Worm (Caenorhabditis elegans) whole organism, L4 larva: Measurements from ENCODE around the gene W03B1.5.
A peak's percentile ranks its signal among the peaks of the same experiment; 100 is the strongest.

Experiments used
- D1046.2 ChIP-seq: fragments of 200-800 bp; sonication (Bioruptor generic); IDR thresholded peaks from 2 replicates; pipeline ENCODE4 v1.3.6; 2022; ENCODE audit warnings: missing genetic modification characterization, missing compliant biosample characterization
- F44E2.7 ChIP-seq: fragments of 200-800 bp; sonication (Bioruptor generic); IDR thresholded peaks from 2 replicates; pipeline ENCODE4 v2.1.2; 2022; ENCODE audit warnings: missing genetic modification characterization, missing compliant biosample characterization
- F49E8.2 ChIP-seq: sonication (generic microtip); optimal IDR thresholded peaks from 2 replicates; lab custom pipeline; 2016; ENCODE audit warnings: missing compliant biosample characterization, mild to moderate bottlenecking, missing genetic modification characterization, borderline replicate concordance
- R02D3.7 ChIP-seq: fragments of 150-350 bp; sonication (generic microtip); optimal IDR thresholded peaks from 3 replicates; lab custom pipeline; 2014; ENCODE audit warnings: missing biosample characterization, missing genetic modification characterization
- T20F7.1 ChIP-seq: fragments of 200-800 bp; sonication (Bioruptor generic); optimal IDR thresholded peaks from 2 replicates; lab custom pipeline; 2018; ENCODE audit warnings: mild to moderate bottlenecking, missing genetic modification characterization, missing compliant biosample characterization
- T26A8.4 ChIP-seq: fragments of 200-800 bp; sonication (Bioruptor generic); IDR thresholded peaks from 2 replicates; pipeline ENCODE4 v1.3.6; 2022; ENCODE audit warnings: missing genetic modification characterization, missing compliant biosample characterization
- Y105C5A.15 ChIP-seq: fragments of 200-800 bp; sonication (Bioruptor generic); IDR thresholded peaks from 2 replicates; pipeline ENCODE4 v1.3.6; 2022; ENCODE audit warnings: missing genetic modification characterization, missing compliant biosample characterization
- Y48G9A.11 ChIP-seq: fragments of 200-800 bp; sonication (Bioruptor generic); IDR thresholded peaks from 2 replicates; pipeline ENCODE4 v1.3.6; 2022; ENCODE audit warnings: missing genetic modification reagents, missing genetic modification characterization, missing compliant biosample characterization
- Y5F2A.4 ChIP-seq: fragments of 200-800 bp; sonication (Bioruptor generic); optimal IDR thresholded peaks from 2 replicates; lab custom pipeline; 2018; ENCODE audit warnings: mild to moderate bottlenecking, missing genetic modification characterization, missing compliant biosample characterization
- ZK337.2 ChIP-seq: fragments of 200-800 bp; sonication (Bioruptor generic); IDR thresholded peaks from 2 replicates; pipeline ENCODE4 v1.3.6; 2022; ENCODE audit warnings: missing genetic modification reagents, missing genetic modification characterization, missing compliant biosample characterization
- ZK546.5 ChIP-seq, 2 experiments: sonication (generic microtip); optimal IDR thresholded peaks; 2 replicates each; lab custom pipeline; 2017; ENCODE audit warnings: missing biosample characterization in 2 of 2, missing genetic modification characterization in 2 of 2
- aha-1 ChIP-seq: fragments of 150-350 bp; peaks from one replicate; lab custom pipeline; 2014; ENCODE audit warnings: missing biosample characterization, missing genetic modification characterization
- aly-2 ChIP-seq: sonication (generic microtip); optimal IDR thresholded peaks from 2 replicates; lab custom pipeline; 2018; ENCODE audit warnings: missing biosample characterization, missing genetic modification characterization
- ama-1 ChIP-seq: fragments of 150-350 bp; optimal IDR thresholded peaks from 2 replicates; lab custom pipeline; 2014; ENCODE audit warnings: inconsistent platforms, mixed read lengths
- ceh-44 ChIP-seq: fragments of 200-800 bp; sonication (Bioruptor generic); IDR thresholded peaks from 2 replicates; pipeline ENCODE4 v1.3.6; 2022; ENCODE audit warnings: missing genetic modification reagents, missing genetic modification characterization, missing compliant biosample characterization
- ceh-82 ChIP-seq: sonication (generic microtip); optimal IDR thresholded peaks from 2 replicates; lab custom pipeline; 2017; ENCODE audit warnings: missing biosample characterization, missing genetic modification characterization
- daf-12 ChIP-seq: fragments of 150-350 bp; optimal IDR thresholded peaks from 2 replicates; lab custom pipeline; 2014; ENCODE audit warnings: missing biosample characterization, missing genetic modification reagents, missing genetic modification characterization
- daf-19 ChIP-seq: fragments of 200-800 bp; sonication (Bioruptor generic); conservative IDR thresholded peaks from 2 replicates; pipeline ENCODE4 v1.3.6; 2022; ENCODE audit warnings: missing genetic modification characterization, missing compliant biosample characterization
- dmd-6 ChIP-seq: fragments of 200-800 bp; sonication (Bioruptor generic); IDR thresholded peaks from 2 replicates; pipeline ENCODE4 v1.3.6; 2022; ENCODE audit warnings: missing genetic modification reagents, missing genetic modification characterization, missing compliant biosample characterization
- dmd-9 ChIP-seq: fragments of 200-800 bp; sonication (Bioruptor generic); IDR thresholded peaks from 2 replicates; pipeline ENCODE4 v1.3.6; 2022; ENCODE audit warnings: missing genetic modification reagents, missing genetic modification characterization, missing compliant biosample characterization
- dpl-1 ChIP-seq: fragments of 150-350 bp; optimal IDR thresholded peaks from 2 replicates; lab custom pipeline; 2014; ENCODE audit warnings: missing biosample characterization, missing genetic modification reagents, missing genetic modification characterization
- duxl-1 ChIP-seq: sonication (generic microtip); optimal IDR thresholded peaks from 2 replicates; lab custom pipeline; 2016; ENCODE audit warnings: mild to moderate bottlenecking, missing genetic modification characterization, moderate library complexity, missing compliant biosample characterization; ENCODE audit not compliant: poor library complexity
- fos-1 ChIP-seq: fragments of 150-350 bp; optimal IDR thresholded peaks from 2 replicates; lab custom pipeline; 2014; ENCODE audit warnings: missing biosample characterization, missing genetic modification characterization
- hif-1 ChIP-seq, 2 experiments: sonication (generic microtip); optimal IDR thresholded peaks; 2 replicates each; lab custom pipeline; 2016 to 2017; ENCODE audit warnings: missing compliant biosample characterization in 2 of 2, missing genetic modification characterization in 2 of 2, missing genetic modification reagents in 2 of 2, missing genotype in 2 of 2, mild to moderate bottlenecking in 1 of 2
- hlh-11 ChIP-seq: fragments of 200-800 bp; sonication (Bioruptor generic); optimal IDR thresholded peaks from 2 replicates; lab custom pipeline; 2018; ENCODE audit warnings: mild to moderate bottlenecking, missing genetic modification characterization, missing compliant biosample characterization
- hlh-30 ChIP-seq: sonication (generic microtip); optimal IDR thresholded peaks from 2 replicates; lab custom pipeline; 2017; ENCODE audit warnings: antibody characterized with exemption, mild to moderate bottlenecking, missing genetic modification characterization, missing compliant biosample characterization; ENCODE audit not compliant: insufficient read depth
- hmg-1.1 ChIP-seq: fragments of 200-800 bp; sonication (Bioruptor generic); IDR thresholded peaks from 2 replicates; pipeline ENCODE4 v1.3.6; 2022; ENCODE audit warnings: missing genetic modification reagents, missing genetic modification characterization, missing compliant biosample characterization
- jun-1 ChIP-seq: fragments of 150-350 bp; optimal IDR thresholded peaks from 2 replicates; lab custom pipeline; 2014; ENCODE audit warnings: missing biosample characterization, missing genetic modification reagents, missing genetic modification characterization
- lin-1 ChIP-seq: fragments of 200-800 bp; sonication (Bioruptor generic); IDR thresholded peaks from 2 replicates; pipeline ENCODE4 v1.3.6; 2022; ENCODE audit warnings: missing genetic modification reagents, missing genetic modification characterization, missing compliant biosample characterization
- lin-15B ChIP-seq: fragments of 150-350 bp; sonication (generic microtip); optimal IDR thresholded peaks from 3 replicates; lab custom pipeline; 2014; ENCODE audit warnings: missing biosample characterization, missing genetic modification characterization
- lin-38 ChIP-seq: fragments of 200-800 bp; sonication (Bioruptor generic); IDR thresholded peaks from 2 replicates; pipeline ENCODE4 v1.3.6; 2022; ENCODE audit warnings: missing genetic modification reagents, missing genetic modification characterization, missing compliant biosample characterization
- lsy-2 ChIP-seq, 2 experiments: fragments of 150-350 bp in 1 of 2; sonication (generic microtip) in 1 of 2; optimal IDR thresholded peaks; 2 replicates each; lab custom pipeline; 2014 to 2017; ENCODE audit warnings: missing biosample characterization in 2 of 2, missing genetic modification characterization in 2 of 2
- mdl-1 ChIP-seq, 2 experiments: fragments of 150-350 bp in 1 of 2; sonication (generic microtip) in 1 of 2; optimal IDR thresholded peaks; 2 replicates each; lab custom pipeline; 2014 to 2017; ENCODE audit warnings: missing biosample characterization in 2 of 2, missing genetic modification characterization in 2 of 2
- mep-1 ChIP-seq: fragments of 150-350 bp; sonication (generic microtip); optimal IDR thresholded peaks from 3 replicates; lab custom pipeline; 2014; ENCODE audit warnings: missing biosample characterization, missing genetic modification characterization
- mes-2 ChIP-seq: sonication (generic microtip); optimal IDR thresholded peaks from 2 replicates; lab custom pipeline; 2016; ENCODE audit warnings: missing genotype, mild to moderate bottlenecking, missing genetic modification characterization, missing compliant biosample characterization; ENCODE audit not compliant: poor library complexity, severe bottlenecking
- mxl-3 ChIP-seq: fragments of 200-800 bp; sonication (Bioruptor generic); optimal IDR thresholded peaks from 2 replicates; lab custom pipeline; 2018; ENCODE audit warnings: mild to moderate bottlenecking, missing genetic modification characterization, missing compliant biosample characterization
- nhr-10 ChIP-seq: fragments of 150-350 bp; optimal IDR thresholded peaks from 2 replicates; lab custom pipeline; 2014; ENCODE audit warnings: missing biosample characterization, missing genetic modification characterization
- nhr-102 ChIP-seq: sonication (generic microtip); optimal IDR thresholded peaks from 2 replicates; lab custom pipeline; 2016; ENCODE audit warnings: mild to moderate bottlenecking, missing genetic modification characterization, moderate library complexity, missing compliant biosample characterization
- nhr-11 ChIP-seq: fragments of 150-350 bp; optimal IDR thresholded peaks from 2 replicates; lab custom pipeline; 2014; ENCODE audit warnings: missing biosample characterization, missing genetic modification characterization
- nhr-111 ChIP-seq: fragments of 200-800 bp; sonication (Bioruptor generic); optimal IDR thresholded peaks from 2 replicates; lab custom pipeline; 2018; ENCODE audit warnings: mild to moderate bottlenecking, missing genetic modification characterization, missing compliant biosample characterization
- nhr-237 ChIP-seq: sonication (generic microtip); optimal IDR thresholded peaks from 2 replicates; lab custom pipeline; 2017; ENCODE audit warnings: missing biosample characterization, missing genetic modification characterization
- nhr-42 ChIP-seq: fragments of 200-800 bp; sonication (Bioruptor generic); IDR thresholded peaks from 2 replicates; pipeline ENCODE4 v1.3.6; 2022; ENCODE audit warnings: missing genetic modification characterization, missing compliant biosample characterization
- nhr-6 ChIP-seq: fragments of 150-350 bp; optimal IDR thresholded peaks from 2 replicates; lab custom pipeline; 2014; ENCODE audit warnings: missing biosample characterization, missing genetic modification characterization
- pha-4 ChIP-seq, 2 experiments: fragments of 150-350 bp in 1 of 2; fragments of 200-800 bp in 1 of 2; sonication (Bioruptor generic) in 1 of 2; IDR thresholded peaks in 1 of 2; optimal IDR thresholded peaks in 1 of 2; 2 replicates each; pipeline versions ENCODE4 v1.3.6 to Lab custom; 2014 to 2022; ENCODE audit warnings: missing genetic modification characterization in 2 of 2, missing genetic modification reagents in 2 of 2, missing biosample characterization in 1 of 2, missing compliant biosample characterization in 1 of 2
- php-3 ChIP-seq: fragments of 200-800 bp; sonication (Bioruptor generic); IDR thresholded peaks from 2 replicates; pipeline ENCODE4 v1.3.6; 2022; ENCODE audit warnings: missing genetic modification reagents, missing genetic modification characterization, missing compliant biosample characterization
- pqm-1 ChIP-seq: sonication (generic microtip); optimal IDR thresholded peaks from 2 replicates; lab custom pipeline; 2017; ENCODE audit warnings: missing biosample characterization, missing genetic modification characterization
- set-16 ChIP-seq: fragments of 200-800 bp; sonication (Bioruptor generic); IDR thresholded peaks from 2 replicates; pipeline ENCODE4 v1.3.6; 2022; ENCODE audit warnings: missing genetic modification reagents, missing genetic modification characterization, missing compliant biosample characterization
- skn-1 ChIP-seq: fragments of 150-350 bp; optimal IDR thresholded peaks from 2 replicates; lab custom pipeline; 2014; ENCODE audit warnings: missing biosample characterization, missing genetic modification characterization
- unc-130 ChIP-seq: sonication (generic microtip); optimal IDR thresholded peaks from 2 replicates; lab custom pipeline; 2016; ENCODE audit warnings: missing genetic modification reagents, missing genetic modification characterization, missing compliant biosample characterization
- ztf-7 ChIP-seq: fragments of 150-350 bp; optimal IDR thresholded peaks from 2 replicates; lab custom pipeline; 2014; ENCODE audit warnings: missing biosample characterization, missing genetic modification characterization

The W03B1.5 gene

ce11 chrIV:4397586-4397985 is 49.3 kb downstream of the W03B1.5 start:
- no peak for TF ChIP-seq T20F7.1 (GFP tag; lab: Kevin White, UChicago)
- TF ChIP-seq aha-1 (tag; lab: Kevin White, UChicago), result peak; percentile 24

DNA sequence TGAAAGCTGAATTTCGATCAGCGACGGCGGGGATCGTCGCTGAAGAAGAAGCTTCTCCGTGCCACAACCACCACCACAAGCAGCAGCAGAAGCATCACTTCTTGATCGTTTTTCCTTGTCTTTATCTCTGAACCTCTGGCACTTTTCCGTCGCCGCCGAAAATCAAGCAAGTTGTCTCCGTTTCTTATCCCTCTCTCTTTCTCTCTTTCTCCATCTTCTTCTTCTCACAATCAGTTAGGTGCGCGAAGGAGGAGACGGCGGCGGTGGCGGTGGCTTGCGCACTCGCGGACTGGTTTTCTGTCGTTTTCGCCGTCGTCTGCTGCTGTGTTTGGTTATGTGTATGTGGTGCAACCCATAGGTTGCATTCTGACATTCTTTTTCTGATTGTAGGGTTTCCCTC is 50.2 kb downstream of the W03B1.5 start:
- TF ChIP-seq mdl-1 (tag; optimal IDR thresholded peaks at IDR 0.05; lab: Kevin White, UChicago) (peak in 1 of 2 experiments; percentile 52), Y105C5A.15 (no peak), T26A8.4 (no peak), nhr-237 (no peak), daf-19 (GFP tag; lab: Robert Waterston, UW) (no peak), nhr-11 (no peak), ZK337.2 (no peak), mes-2 (tag; lab: Kevin White, UChicago) (peak; percentile 2), unc-130 (GFP tag; lab: Kevin White, UChicago) (no peak), duxl-1 (tag; lab: Kevin White, UChicago) (no peak), ama-1 (lab: Kevin White, UChicago) (no peak), lsy-2 (tag; optimal IDR thresholded peaks at IDR 0.05; lab: Kevin White, UChicago) (no peak), skn-1 (tag; lab: Kevin White, UChicago) (no peak), dmd-6 (GFP tag; lab: Robert Waterston, UW) (no peak), lin-15B (tag; lab: Kevin White, UChicago) (no peak), hlh-11 (peak; percentile 59), nhr-42 (GFP tag; lab: Robert Waterston, UW) (no peak), nhr-111 (GFP tag; lab: Kevin White, UChicago) (no peak), hlh-30 (tag; lab: Kevin White, UChicago) (peak; percentile 2), mep-1 (tag; lab: Kevin White, UChicago) (peak; percentile 39), Y5F2A.4 (GFP tag; lab: Kevin White, UChicago) (no peak), ZK546.5 (tag; optimal IDR thresholded peaks at IDR 0.05; lab: Kevin White, UChicago) (no peak), ceh-82 (tag; lab: Kevin White, UChicago) (no peak), pha-4 (GFP tag; IDR thresholded peaks at IDR 0.05; lab: Robert Waterston, UW) (0 out of 2 replicates have a peak, but pooled peaks have one; percentile 14), pha-4 (tag; optimal IDR thresholded peaks at IDR 0.05; lab: Kevin White, UChicago) (no peak), F44E2.7 (GFP tag; lab: Robert Waterston, UW) (no peak), R02D3.7 (tag; lab: Kevin White, UChicago) (no peak), Y48G9A.11 (no peak), F49E8.2 (no peak), hif-1 (tag; optimal IDR thresholded peaks at IDR 0.05; lab: Kevin White, UChicago) (no peak), ztf-7 (tag; lab: Kevin White, UChicago) (no peak), fos-1 (no peak), php-3 (GFP tag; lab: Robert Waterston, UW) (no peak), pqm-1 (tag; lab: Kevin White, UChicago) (no peak), dpl-1 (no peak), hmg-1.1 (GFP tag; lab: Robert Waterston, UW) (peak; percentile 46), set-16 (peak; percentile 64), nhr-102 (tag; lab: Kevin White, UChicago) (no peak), mxl-3 (peak; percentile 68), aha-1 (tag; lab: Kevin White, UChicago) (peak; percentile 47), aly-2 (tag; lab: Kevin White, UChicago) (no peak), daf-12 (tag; lab: Kevin White, UChicago) (no peak), ceh-44 (GFP tag; lab: Robert Waterston, UW) (no peak), jun-1 (tag; lab: Kevin White, UChicago) (no peak), lin-1 (GFP tag; lab: Robert Waterston, UW) (peak; percentile 16; the same call in 1 of the 2 replicates), lin-38 (GFP tag; lab: Robert Waterston, UW) (peak; percentile 22; the same call in 1 of the 2 replicates), dmd-9 (no peak), D1046.2 (GFP tag; lab: Robert Waterston, UW) (no peak), nhr-6 (tag; lab: Kevin White, UChicago) (no peak), nhr-10 (tag; lab: Kevin White, UChicago) (no peak)
